Comparison of ENCODE assay signal across 1 fruit fly cellular context in the genomic region with DNA sequence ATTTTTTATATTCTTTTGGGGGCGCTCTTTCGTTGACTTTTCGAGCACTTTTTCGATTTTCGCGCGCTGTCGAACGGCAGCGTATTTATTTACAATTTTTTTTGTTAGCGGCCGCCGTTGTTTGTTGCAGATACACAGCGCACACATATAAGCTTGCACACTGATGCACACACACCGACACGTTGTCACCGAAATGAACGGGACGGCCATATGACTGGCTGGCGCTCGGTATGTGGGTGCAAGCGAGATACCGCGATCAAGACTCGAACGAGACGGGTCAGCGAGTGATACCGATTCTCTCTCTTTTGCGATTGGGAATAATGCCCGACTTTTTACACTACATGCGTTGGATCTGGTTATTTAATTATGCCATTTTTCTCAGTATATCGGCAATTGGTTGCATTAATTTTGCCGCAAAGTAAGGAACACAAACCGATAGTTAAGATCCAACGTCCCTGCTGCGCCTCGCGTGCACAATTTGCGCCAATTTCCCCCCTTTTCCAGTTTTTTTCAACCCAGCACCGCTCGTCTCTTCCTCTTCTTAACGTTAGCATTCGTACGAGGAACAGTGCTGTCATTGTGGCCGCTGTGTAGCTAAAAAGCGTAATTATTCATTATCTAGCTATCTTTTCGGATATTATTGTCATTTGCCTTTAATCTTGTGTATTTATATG.
TF ChIP-seq lines count a peak whose summit lies in the region.

nej (minus strand) TSS at position 521 of the 674 bp plus-strand sequence.

TF ChIP-seq in whole organism, embryonic, 481 proteins besides CTCF, POLR2A, EP300 and RAD21 (continued from another document and continues in another):
- no peak for TF ChIP-seq CG12104 (GFP tag; optimal IDR thresholded peaks at IDR 0.05; lab: Kevin White, UChicago)
- TF ChIP-seq CG17361 (GFP tag; IDR thresholded peaks at IDR 0.05; lab: Robert Waterston, UW), result no peak
- no peak for TF ChIP-seq CG4282 (GFP tag; optimal IDR thresholded peaks at IDR 0.05; lab: Kevin White, UChicago)
- no peak for TF ChIP-seq CG4854 (GFP tag; optimal IDR thresholded peaks at IDR 0.05; lab: Kevin White, UChicago)
- no peak for TF ChIP-seq vvl (GFP tag; IDR thresholded peaks at IDR 0.05; lab: Robert Waterston, UW)
- TF ChIP-seq CG8765 (GFP tag; IDR thresholded peaks at IDR 0.05; lab: Robert Waterston, UW), result no peak
- no peak for TF ChIP-seq slbo (GFP tag; IDR thresholded peaks at IDR 0.05; lab: Robert Waterston, UW)
- TF ChIP-seq sna (GFP tag; IDR thresholded peaks at IDR 0.05; lab: Robert Waterston, UW; ENCODE audit: partially characterized antibody), result no peak
- peak; percentile 3 for TF ChIP-seq unpg (GFP tag; optimal IDR thresholded peaks at IDR 0.05; lab: Kevin White, UChicago)
- peak; percentile 87 for TF ChIP-seq Med (GFP tag; lab: Kevin White, UChicago)
- TF ChIP-seq disco-r (GFP tag; optimal IDR thresholded peaks at IDR 0.05; lab: Kevin White, UChicago), result no peak
- TF ChIP-seq CG31388 (GFP tag; optimal IDR thresholded peaks at IDR 0.05; lab: Kevin White, UChicago), result no peak
- TF ChIP-seq H15 (GFP tag; IDR thresholded peaks at IDR 0.05; lab: Robert Waterston, UW), result no peak
- 0 out of 3 replicates have a peak, but pooled peaks have one; percentile 18 for TF ChIP-seq zfh1 (GFP tag; IDR thresholded peaks at IDR 0.05; lab: Robert Waterston, UW)
- no peak for TF ChIP-seq B-H1 (GFP tag; IDR thresholded peaks at IDR 0.05; lab: Robert Waterston, UW)
- TF ChIP-seq CG12155 (GFP tag; optimal IDR thresholded peaks at IDR 0.05; lab: Kevin White, UChicago), result peak; percentile 99
- no peak for TF ChIP-seq Ssrp (tag; optimal IDR thresholded peaks at IDR 0.05; lab: Kevin White, UChicago)
- no peak for TF ChIP-seq Nf-YB (GFP tag; optimal IDR thresholded peaks at IDR 0.05; lab: Kevin White, UChicago)
- TF ChIP-seq CG4328 (GFP tag; optimal IDR thresholded peaks at IDR 0.05; lab: Kevin White, UChicago), result no peak
- no peak for TF ChIP-seq pho (GFP tag; optimal IDR thresholded peaks at IDR 0.05; lab: Kevin White, UChicago)
- no peak for TF ChIP-seq Side (GFP tag; optimal IDR thresholded peaks at IDR 0.05; lab: Kevin White, UChicago)
- no peak for TF ChIP-seq CG3726 (GFP tag; IDR thresholded peaks at IDR 0.05; lab: Robert Waterston, UW)
- TF ChIP-seq sqz (GFP tag; optimal IDR thresholded peaks at IDR 0.05; lab: Kevin White, UChicago), result peak; percentile 97
- TF ChIP-seq CG10147 (GFP tag; optimal IDR thresholded peaks at IDR 0.05; lab: Kevin White, UChicago), result no peak
- TF ChIP-seq cad (GFP tag; optimal IDR thresholded peaks at IDR 0.05; lab: Kevin White, UChicago), result no peak
- TF ChIP-seq CG43689 (GFP tag; IDR thresholded peaks at IDR 0.05; lab: Robert Waterston, UW), result no peak
- no peak for TF ChIP-seq Hey (tag; optimal IDR thresholded peaks at IDR 0.05; lab: Kevin White, UChicago)
- TF ChIP-seq gem (tag; optimal IDR thresholded peaks at IDR 0.05; lab: Kevin White, UChicago), result no peak
- TF ChIP-seq E2f1 (GFP tag; IDR thresholded peaks at IDR 0.05; lab: Robert Waterston, UW), result peak; percentile 38; the same call in 1 of the 2 replicates
- peak; percentile 16 for TF ChIP-seq HmgZ (tag; optimal IDR thresholded peaks at IDR 0.05; lab: Kevin White, UChicago)
- peak; percentile 87 for TF ChIP-seq YL-1 (GFP tag; optimal IDR thresholded peaks at IDR 0.05; lab: Kevin White, UChicago)
- TF ChIP-seq CG11093 (GFP tag; IDR thresholded peaks at IDR 0.05; lab: Robert Waterston, UW), result no peak
- TF ChIP-seq CG9727 (GFP tag; optimal IDR thresholded peaks at IDR 0.05; lab: Kevin White, UChicago), result no peak
- TF ChIP-seq CG34376 (GFP tag; optimal IDR thresholded peaks at IDR 0.05; lab: Kevin White, UChicago), result no peak
- peak; percentile 18; the same call in 1 of the 2 replicates for TF ChIP-seq MBD-R2 (GFP tag; IDR thresholded peaks at IDR 0.05; lab: Robert Waterston, UW)
- TF ChIP-seq CG17568 (GFP tag; optimal IDR thresholded peaks at IDR 0.05; lab: Kevin White, UChicago), result no peak
- no peak for TF ChIP-seq Ets97D (GFP tag; optimal IDR thresholded peaks at IDR 0.05; lab: Kevin White, UChicago)
- TF ChIP-seq crol (GFP tag; IDR thresholded peaks at IDR 0.05; lab: Robert Waterston, UW), result peak; percentile 64
- TF ChIP-seq CG42726 (GFP tag; IDR thresholded peaks at IDR 0.05; lab: Robert Waterston, UW; ENCODE audit: partially characterized antibody), result peak; percentile 22; the same call in 1 of the 2 replicates
- no peak for TF ChIP-seq fd3F (GFP tag; optimal IDR thresholded peaks at IDR 0.05; lab: Kevin White, UChicago)
- TF ChIP-seq CG15269 (tag; optimal IDR thresholded peaks at IDR 0.05; lab: Kevin White, UChicago), result no peak
- TF ChIP-seq oc (tag; optimal IDR thresholded peaks at IDR 0.05; lab: Kevin White, UChicago), result no peak
- TF ChIP-seq dimm (GFP tag; IDR thresholded peaks at IDR 0.05; lab: Robert Waterston, UW), result no peak
- TF ChIP-seq CG3847 (GFP tag; IDR thresholded peaks at IDR 0.05; lab: Robert Waterston, UW), result no peak
- TF ChIP-seq CG17328 (GFP tag; IDR thresholded peaks at IDR 0.05; lab: Robert Waterston, UW), result no peak
- no peak for TF ChIP-seq CG12744 (GFP tag; optimal IDR thresholded peaks at IDR 0.05; lab: Kevin White, UChicago)
- no peak for TF ChIP-seq ara (GFP tag; IDR thresholded peaks at IDR 0.05; lab: Robert Waterston, UW)
- TF ChIP-seq chn (GFP tag; optimal IDR thresholded peaks at IDR 0.05; lab: Kevin White, UChicago), result no peak
- no peak for TF ChIP-seq BtbVII (GFP tag; optimal IDR thresholded peaks at IDR 0.05; lab: Kevin White, UChicago)
- no peak for TF ChIP-seq H2.0 (GFP tag; IDR thresholded peaks at IDR 0.05; lab: Robert Waterston, UW)
- TF ChIP-seq croc (GFP tag; conservative IDR thresholded peaks at IDR 0.05; lab: Robert Waterston, UW), result no peak
- TF ChIP-seq lbe (GFP tag; optimal IDR thresholded peaks at IDR 0.05; lab: Kevin White, UChicago), result no peak
- no peak for TF ChIP-seq Atf6 (GFP tag; IDR thresholded peaks at IDR 0.05; lab: Robert Waterston, UW)
- TF ChIP-seq CG1024 (GFP tag; IDR thresholded peaks at IDR 0.05; lab: Robert Waterston, UW), result no peak
- TF ChIP-seq bigmax (GFP tag; optimal IDR thresholded peaks at IDR 0.05; lab: Kevin White, UChicago), result no peak
- no peak for TF ChIP-seq nom (GFP tag; optimal IDR thresholded peaks at IDR 0.05; lab: Kevin White, UChicago)
- TF ChIP-seq nerfin-2 (GFP tag; IDR thresholded peaks at IDR 0.05; lab: Robert Waterston, UW; ENCODE audit: partially characterized antibody), result no peak
- no peak for TF ChIP-seq CG16779 (GFP tag; IDR thresholded peaks at IDR 0.05; lab: Robert Waterston, UW)
- TF ChIP-seq fru (optimal IDR thresholded peaks at IDR 0.05; lab: Kevin White, UChicago), result peak; percentile 45
- no peak for TF ChIP-seq rib (GFP tag; IDR thresholded peaks at IDR 0.05; lab: Robert Waterston, UW)
- peak; percentile 51 for TF ChIP-seq mirr (GFP tag; optimal IDR thresholded peaks at IDR 0.05; lab: Kevin White, UChicago)
- no peak for TF ChIP-seq Optix (GFP tag; IDR thresholded peaks at IDR 0.05; lab: Robert Waterston, UW)
- no peak for TF ChIP-seq CG10366 (GFP tag; IDR thresholded peaks at IDR 0.05; lab: Robert Waterston, UW)
- TF ChIP-seq CG8359 (GFP tag; optimal IDR thresholded peaks at IDR 0.05; lab: Kevin White, UChicago; ENCODE audit: borderline replicate concordance), result no peak
- TF ChIP-seq Ptx1 (GFP tag; IDR thresholded peaks at IDR 0.05; lab: Robert Waterston, UW), result no peak
- TF ChIP-seq CG9932 (GFP tag; IDR thresholded peaks at IDR 0.05; lab: Robert Waterston, UW), result no peak
- no peak for TF ChIP-seq dysf (GFP tag; IDR thresholded peaks at IDR 0.05; lab: Robert Waterston, UW)
- TF ChIP-seq CG17829 (tag; optimal IDR thresholded peaks at IDR 0.05; lab: Kevin White, UChicago), result no peak
- no peak for TF ChIP-seq CG4404 (GFP tag; IDR thresholded peaks at IDR 0.05; lab: Robert Waterston, UW)
- no peak for TF ChIP-seq Ada2b (GFP tag; IDR thresholded peaks at IDR 0.05; lab: Robert Waterston, UW)
- no peak for TF ChIP-seq CG1792 (GFP tag; optimal IDR thresholded peaks at IDR 0.05; lab: Kevin White, UChicago)
- no peak for TF ChIP-seq danr (GFP tag; IDR thresholded peaks at IDR 0.05; lab: Robert Waterston, UW)
- TF ChIP-seq luna (GFP tag; optimal IDR thresholded peaks at IDR 0.05; lab: Kevin White, UChicago), result no peak
- TF ChIP-seq Vsx1 (GFP tag; optimal IDR thresholded peaks at IDR 0.05; lab: Kevin White, UChicago), result no peak
- TF ChIP-seq otp (GFP tag; IDR thresholded peaks at IDR 0.05; lab: Robert Waterston, UW), result no peak
- no peak for TF ChIP-seq eve (GFP tag; optimal IDR thresholded peaks at IDR 0.05; lab: Kevin White, UChicago)
- TF ChIP-seq CG12299 (tag; optimal IDR thresholded peaks at IDR 0.05; lab: Kevin White, UChicago), result no peak
- no peak for TF ChIP-seq tna (GFP tag; IDR thresholded peaks at IDR 0.05; lab: Robert Waterston, UW; ENCODE audit: partially characterized antibody)
- TF ChIP-seq Dref (GFP tag; IDR thresholded peaks at IDR 0.05; lab: Robert Waterston, UW), result no peak
- TF ChIP-seq CG32772 (GFP tag; IDR thresholded peaks at IDR 0.05; lab: Robert Waterston, UW), result no peak
- TF ChIP-seq bab2 (GFP tag; optimal IDR thresholded peaks at IDR 0.05; lab: Kevin White, UChicago), result no peak
- TF ChIP-seq Asciz (GFP tag; optimal IDR thresholded peaks at IDR 0.05; lab: Kevin White, UChicago), result no peak
- TF ChIP-seq z (GFP tag; IDR thresholded peaks at IDR 0.05; lab: Robert Waterston, UW), result no peak
- no peak for TF ChIP-seq shn (GFP tag; optimal IDR thresholded peaks at IDR 0.05; lab: Kevin White, UChicago)
- no peak for TF ChIP-seq CG10979 (tag; optimal IDR thresholded peaks at IDR 0.05; lab: Kevin White, UChicago)
- TF ChIP-seq HHEX (GFP tag; optimal IDR thresholded peaks at IDR 0.05; lab: Kevin White, UChicago), result no peak
- no peak for TF ChIP-seq pum (GFP tag; optimal IDR thresholded peaks at IDR 0.05; lab: Kevin White, UChicago)
- TF ChIP-seq CG3065 (GFP tag; optimal IDR thresholded peaks at IDR 0.05; lab: Kevin White, UChicago), result no peak
- no peak for TF ChIP-seq CG7372 (GFP tag; IDR thresholded peaks at IDR 0.05; lab: Robert Waterston, UW)
- no peak for TF ChIP-seq dmrt11E (tag; optimal IDR thresholded peaks at IDR 0.05; lab: Kevin White, UChicago)
- no peak for TF ChIP-seq twi (tag; optimal IDR thresholded peaks at IDR 0.05; lab: Kevin White, UChicago)
- TF ChIP-seq sc (optimal IDR thresholded peaks at IDR 0.05; lab: Kevin White, UChicago), result no peak
- TF ChIP-seq sc (GFP tag; optimal IDR thresholded peaks at IDR 0.05; lab: Kevin White, UChicago), result no peak
- TF ChIP-seq hbn (GFP tag; IDR thresholded peaks at IDR 0.05; lab: Robert Waterston, UW; ENCODE audit: partially characterized antibody), result no peak
- TF ChIP-seq pb (GFP tag; optimal IDR thresholded peaks at IDR 0.05; lab: Kevin White, UChicago), result no peak
- no peak for TF ChIP-seq HLH4C (GFP tag; IDR thresholded peaks at IDR 0.05; lab: Robert Waterston, UW; ENCODE audit: partially characterized antibody)
- no peak for TF ChIP-seq CG4820 (GFP tag; optimal IDR thresholded peaks at IDR 0.05; lab: Kevin White, UChicago)
- TF ChIP-seq dmrt99B (tag; optimal IDR thresholded peaks at IDR 0.05; lab: Kevin White, UChicago), result no peak
- TF ChIP-seq Rx (GFP tag; IDR thresholded peaks at IDR 0.05; lab: Robert Waterston, UW), result no peak
- no peak for TF ChIP-seq Stat92E (GFP tag; optimal IDR thresholded peaks at IDR 0.05; lab: Kevin White, UChicago)
- TF ChIP-seq pzg (GFP tag; optimal IDR thresholded peaks at IDR 0.05; lab: Kevin White, UChicago), result peak; percentile 17
- TF ChIP-seq da (GFP tag; optimal IDR thresholded peaks at IDR 0.05; lab: Kevin White, UChicago), result no peak
- TF ChIP-seq CG13123 (GFP tag; optimal IDR thresholded peaks at IDR 0.05; lab: Kevin White, UChicago), result no peak
- TF ChIP-seq Gsc (GFP tag; IDR thresholded peaks at IDR 0.05; lab: Robert Waterston, UW), result no peak
- peak; percentile 91 for TF ChIP-seq cg (GFP tag; optimal IDR thresholded peaks at IDR 0.05; lab: Kevin White, UChicago)
- TF ChIP-seq CG8388 (GFP tag; optimal IDR thresholded peaks at IDR 0.05; lab: Kevin White, UChicago), result no peak
- no peak for TF ChIP-seq Elba2 (GFP tag; optimal IDR thresholded peaks at IDR 0.05; lab: Kevin White, UChicago)
- TF ChIP-seq sens (GFP tag; lab: Kevin White, UChicago), result peak; percentile 45
- no peak for TF ChIP-seq Opbp (GFP tag; IDR thresholded peaks at IDR 0.05; lab: Robert Waterston, UW; ENCODE audit: partially characterized antibody)
- TF ChIP-seq CG14965 (GFP tag; optimal IDR thresholded peaks at IDR 0.05; lab: Kevin White, UChicago; ENCODE audit: borderline replicate concordance), result no peak
- TF ChIP-seq ap (GFP tag; IDR thresholded peaks at IDR 0.05; lab: Robert Waterston, UW), result no peak
- no peak for TF ChIP-seq CG9609 (GFP tag; optimal IDR thresholded peaks at IDR 0.05; lab: Kevin White, UChicago)
- no peak for TF ChIP-seq TFAM (GFP tag; optimal IDR thresholded peaks at IDR 0.05; lab: Kevin White, UChicago)
- peak; percentile 92 for TF ChIP-seq CG1832 (GFP tag; optimal IDR thresholded peaks at IDR 0.05; lab: Kevin White, UChicago)
- TF ChIP-seq CG9437 (GFP tag; optimal IDR thresholded peaks at IDR 0.05; lab: Kevin White, UChicago), result no peak
- no peak for TF ChIP-seq nmo (GFP tag; optimal IDR thresholded peaks at IDR 0.05; lab: Kevin White, UChicago)
- TF ChIP-seq CkIIα-i1 (GFP tag; IDR thresholded peaks at IDR 0.05; lab: Robert Waterston, UW), result no peak
- TF ChIP-seq cas (GFP tag; IDR thresholded peaks at IDR 0.05; lab: Robert Waterston, UW), result no peak
- TF ChIP-seq CG6689 (GFP tag; IDR thresholded peaks at IDR 0.05; lab: Robert Waterston, UW), result no peak
- TF ChIP-seq Hr51 (GFP tag; optimal IDR thresholded peaks at IDR 0.05; lab: Kevin White, UChicago), result no peak
- TF ChIP-seq CG17385 (GFP tag; optimal IDR thresholded peaks at IDR 0.05; lab: Kevin White, UChicago), result peak; percentile 90
- TF ChIP-seq ken (GFP tag; IDR thresholded peaks at IDR 0.05; lab: Robert Waterston, UW), result no peak
- TF ChIP-seq CG14441 (GFP tag; IDR thresholded peaks at IDR 0.05; lab: Robert Waterston, UW), result no peak
- TF ChIP-seq CG2129 (GFP tag; IDR thresholded peaks at IDR 0.05; lab: Robert Waterston, UW; ENCODE audit: partially characterized antibody), result no peak
- TF ChIP-seq CG31441 (GFP tag; IDR thresholded peaks at IDR 0.05; lab: Robert Waterston, UW), result no peak
- peak; percentile 33 for TF ChIP-seq CG5180 (GFP tag; optimal IDR thresholded peaks at IDR 0.05; lab: Kevin White, UChicago)
- no peak for TF ChIP-seq trem (tag; optimal IDR thresholded peaks at IDR 0.05; lab: Kevin White, UChicago)
- TF ChIP-seq Meics (GFP tag; optimal IDR thresholded peaks at IDR 0.05; lab: Kevin White, UChicago), result no peak
- no peak for TF ChIP-seq btn (GFP tag; optimal IDR thresholded peaks at IDR 0.05; lab: Kevin White, UChicago)
- TF ChIP-seq CG4424 (GFP tag; optimal IDR thresholded peaks at IDR 0.05; lab: Kevin White, UChicago), result no peak
- no peak for TF ChIP-seq CG9817 (tag; optimal IDR thresholded peaks at IDR 0.05; lab: Kevin White, UChicago)
